Worm (Caenorhabditis elegans) whole organism, L4/young adult: ENCODE data around the gene T06A1.1.

Experiments used
- W03F9.2 ChIP-seq: fragments of 150-350 bp; optimal IDR thresholded peaks from 2 replicates; lab custom pipeline; 2014; ENCODE audit warnings: missing biosample characterization, missing genetic modification characterization
- dao-5 ChIP-seq: sonication (generic microtip); optimal IDR thresholded peaks from 2 replicates; lab custom pipeline; 2016; ENCODE audit warnings: missing genotype, missing genetic modification characterization, moderate library complexity, missing compliant biosample characterization
- him-1 ChIP-seq: sonication (generic microtip); optimal IDR thresholded peaks from 2 replicates; lab custom pipeline; 2016; ENCODE audit warnings: missing genotype, missing genetic modification reagents, missing genetic modification characterization, missing compliant biosample characterization

T06A1.1 gene

ce11 chrV:1935494-1935893, 10.1 kb upstream of the T06A1.1 start:
- TF ChIP-seq W03F9.2 (tag; lab: Kevin White, UChicago) = no peak
- TF ChIP-seq him-1 (tag; lab: Kevin White, UChicago) = no peak
- no peak for TF ChIP-seq dao-5 (tag; lab: Kevin White, UChicago)

DNA sequence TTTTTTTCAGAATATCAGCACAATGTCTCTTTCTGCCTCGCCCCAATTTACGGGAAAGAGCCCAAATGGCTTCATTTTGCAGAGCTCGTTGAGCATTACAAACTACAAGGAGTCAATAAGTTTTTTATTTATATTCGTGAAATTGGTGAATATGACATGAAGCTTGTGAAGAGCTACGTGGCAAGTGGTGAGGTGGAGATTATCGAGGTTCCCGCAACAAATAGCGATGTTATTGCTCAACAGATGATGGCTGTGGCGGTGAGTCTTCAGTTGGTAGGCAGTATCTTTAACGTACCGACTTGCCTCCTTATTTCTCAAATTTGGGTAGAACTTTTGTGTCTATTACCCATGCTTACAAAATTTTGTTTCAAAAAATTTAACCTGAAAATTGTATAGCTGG, 3.1 kb upstream of the T06A1.1 start:
- TF ChIP-seq dao-5 (tag; lab: Kevin White, UChicago) (no peak), him-1 (tag; lab: Kevin White, UChicago) (no peak), W03F9.2 (tag; lab: Kevin White, UChicago) (no peak)

- TF ChIP-seq him-1 (tag; lab: Kevin White, UChicago) (no peak), W03F9.2 (tag; lab: Kevin White, UChicago) (no peak), dao-5 (tag; lab: Kevin White, UChicago) (no peak)
Observed at ce11 chrV:1927015-1927414, 1.6 kb upstream of the T06A1.1 start, which contains the start of gene T06A1.5. Gene T06A1.5, plus strand, starts transcription at chrV:1927223.

DNA sequence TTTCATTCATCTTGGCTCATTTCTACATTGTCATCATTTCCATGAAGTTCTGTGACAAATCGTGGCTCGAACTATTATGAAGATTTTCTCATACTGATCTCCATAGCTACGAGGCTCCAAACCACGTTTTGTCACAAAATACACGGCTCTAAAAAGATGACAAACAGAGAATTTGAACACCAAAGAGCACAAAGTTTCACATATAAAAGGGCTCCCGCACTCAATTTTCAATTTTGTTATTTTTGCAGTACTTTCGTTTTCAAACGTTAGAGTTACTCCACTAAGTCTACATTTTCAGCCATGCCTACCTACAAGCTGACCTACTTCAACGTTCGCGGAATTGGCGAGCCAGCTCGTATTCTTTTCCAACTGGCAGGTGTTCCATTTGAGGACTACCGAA, 4.1 kb downstream of the T06A1.1 start, which contains the start of gene gst-37:
TSS of gene gst-37 (plus strand) at position 301 of the 400 bp plus-strand sequence.
- no peak for TF ChIP-seq dao-5 (tag; lab: Kevin White, UChicago)
- TF ChIP-seq W03F9.2 (tag; lab: Kevin White, UChicago) = no peak
- no peak for TF ChIP-seq him-1 (tag; lab: Kevin White, UChicago)

DNA sequence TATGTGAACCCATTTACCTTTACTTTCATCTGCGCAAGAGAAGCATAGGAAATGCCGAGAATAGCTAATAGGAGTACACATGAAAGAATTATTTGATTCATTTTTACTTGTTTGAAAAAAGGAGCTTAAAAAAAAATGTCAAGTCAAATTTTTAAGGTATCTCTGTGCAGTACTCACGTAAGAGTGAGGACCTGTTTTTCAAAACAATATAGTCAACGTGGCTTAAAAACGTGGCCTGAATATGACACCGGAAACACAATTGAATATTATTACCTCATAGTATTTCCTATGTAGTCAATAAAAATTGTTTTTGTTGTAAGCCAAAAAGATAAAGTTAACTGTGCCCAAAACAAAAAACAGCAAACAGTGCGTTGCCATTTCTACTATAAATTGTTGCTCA, 5.3 kb downstream of the T06A1.1 start, which contains the start of gene Y32G9A.12:
TSS of gene Y32G9A.12 (minus strand) at position 101 of the 400 bp plus-strand sequence.
- TF ChIP-seq W03F9.2 (tag; lab: Kevin White, UChicago) (no peak), dao-5 (tag; lab: Kevin White, UChicago) (no peak), him-1 (tag; lab: Kevin White, UChicago) (no peak)

ce11 chrV:1918030-1918559, 7.3 kb downstream of the T06A1.1 start, which contains the start of gene Y32G9A.2:
Gene Y32G9A.2, plus strand, starts transcription at chrV:1918509.
- TF ChIP-seq W03F9.2 (tag; lab: Kevin White, UChicago) (no peak), him-1 (tag; lab: Kevin White, UChicago) (no peak), dao-5 (tag; lab: Kevin White, UChicago) (no peak)

DNA sequence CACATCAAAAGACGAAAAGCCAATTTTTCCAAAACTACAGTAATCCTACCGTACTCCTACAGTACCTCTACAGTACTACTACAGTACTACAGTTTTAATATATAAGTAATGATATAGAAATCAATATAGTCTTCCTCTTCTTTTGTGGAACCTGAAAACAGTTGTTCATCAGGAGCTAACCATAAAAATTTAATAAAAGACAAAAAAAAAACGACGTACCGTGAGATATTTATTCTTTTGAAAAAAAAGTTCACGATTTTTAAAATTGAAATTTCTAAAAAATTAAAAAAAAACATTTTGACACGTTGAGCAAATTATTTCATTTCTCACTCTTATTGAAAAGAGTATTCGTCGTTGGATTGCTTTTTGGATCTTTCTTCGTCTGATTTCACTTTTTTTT, 14.3 kb downstream of the T06A1.1 start, which contains the start of gene Y32G9A.3:
TSS of gene Y32G9A.3 (plus strand) at position 301 of the 400 bp plus-strand sequence.
- no peak for TF ChIP-seq him-1 (tag; lab: Kevin White, UChicago)
- no peak for TF ChIP-seq dao-5 (tag; lab: Kevin White, UChicago)
- no peak for TF ChIP-seq W03F9.2 (tag; lab: Kevin White, UChicago)

- TF ChIP-seq W03F9.2 (tag; lab: Kevin White, UChicago) (no peak), him-1 (tag; lab: Kevin White, UChicago) (no peak), dao-5 (tag; lab: Kevin White, UChicago) (no peak)
Observed at ce11 chrV:1908542-1908941, 16.8 kb downstream of the T06A1.1 start, which contains the start of gene srp-3. Gene srp-3, plus strand, starts transcription at chrV:1908842.

DNA sequence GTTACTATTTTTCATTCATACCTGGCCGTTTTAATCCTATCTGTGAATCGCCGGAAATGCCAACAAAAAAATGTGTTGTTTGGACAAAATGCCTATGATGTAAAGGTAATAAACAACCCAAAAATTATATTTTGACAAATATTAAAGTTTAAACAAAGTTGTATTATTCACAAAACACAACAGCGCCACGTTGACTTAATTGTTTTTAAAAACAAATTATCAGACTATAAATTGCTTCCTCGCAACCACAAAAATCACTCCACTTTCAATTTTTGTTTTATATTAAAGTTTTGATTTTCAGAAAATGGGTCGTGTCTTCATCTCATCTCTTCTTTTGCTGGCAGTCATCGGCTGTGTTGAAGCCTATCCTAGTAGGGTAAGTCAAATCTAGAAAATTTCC, 18.0 kb downstream of the T06A1.1 start, which contains the start of gene Y32G9A.5:
TSS of gene Y32G9A.5 (plus strand) at position 301 of the 400 bp plus-strand sequence.
- TF ChIP-seq W03F9.2 (tag; lab: Kevin White, UChicago) (no peak), him-1 (tag; lab: Kevin White, UChicago) (no peak), dao-5 (tag; lab: Kevin White, UChicago) (no peak)

- no peak for TF ChIP-seq dao-5 (tag; lab: Kevin White, UChicago)
- no peak for TF ChIP-seq W03F9.2 (tag; lab: Kevin White, UChicago)
- TF ChIP-seq him-1 (tag; lab: Kevin White, UChicago) = no peak
Observed at ce11 chrV:1895483-1895882, 29.9 kb downstream of the T06A1.1 start, which contains the start of gene nphp-2. Gene nphp-2, plus strand, starts transcription at chrV:1895783.

- no peak for TF ChIP-seq W03F9.2 (tag; lab: Kevin White, UChicago)
- no peak for TF ChIP-seq him-1 (tag; lab: Kevin White, UChicago)
- no peak for TF ChIP-seq dao-5 (tag; lab: Kevin White, UChicago)
Observed at ce11 chrV:1892567-1893277, 32.7 kb downstream of the T06A1.1 start, which contains the start of gene zig-11. Gene zig-11, minus strand, starts transcription at chrV:1892939.

- TF ChIP-seq him-1 (tag; lab: Kevin White, UChicago) (no peak), dao-5 (tag; lab: Kevin White, UChicago) (no peak), W03F9.2 (tag; lab: Kevin White, UChicago) (no peak)
Observed at ce11 chrV:1889996-1890395, 35.4 kb downstream of the T06A1.1 start.

ce11 chrV:1888299-1888698, 37.1 kb downstream of the T06A1.1 start:
- TF ChIP-seq dao-5 (tag; lab: Kevin White, UChicago) (no peak), him-1 (tag; lab: Kevin White, UChicago) (no peak), W03F9.2 (tag; lab: Kevin White, UChicago) (no peak)
